Fruit fly (Drosophila melanogaster) whole organism, embryonic: ENCODE measurements around the gene FeCH.

ENCODE experiments used
- Antp ChIP-seq: fragments of 200-800 bp; sonication (Bioruptor generic); optimal IDR thresholded peaks from 3 replicates; lab custom pipeline; 2016; ENCODE audit warnings: missing biosample characterization, missing genetic modification characterization
- B-H1 ChIP-seq: fragments of 200-800 bp; sonication (Bioruptor generic); IDR thresholded peaks from 3 replicates; pipeline ENCODE4 v1.3.6; 2022; ENCODE audit warnings: missing biosample characterization, missing genetic modification characterization
- BEAF-32 ChIP-seq: fragments of 200-800 bp; sonication (Bioruptor generic); optimal IDR thresholded peaks from 3 replicates; lab custom pipeline; 2017; ENCODE audit warnings: missing biosample characterization, missing genetic modification characterization, mild to moderate bottlenecking, moderate library complexity, missing genetic modification reagents
- CG13894 ChIP-seq: fragments of 200-800 bp; sonication (Bioruptor generic); optimal IDR thresholded peaks from 3 replicates; lab custom pipeline; 2018; ENCODE audit warnings: missing biosample characterization, mild to moderate bottlenecking, missing genetic modification characterization, moderate library complexity
- CG14014 ChIP-seq: fragments of 200-800 bp; sonication (Bioruptor generic); IDR thresholded peaks from 2 replicates; pipeline ENCODE4 v1.3.6; 2022; ENCODE audit warnings: missing biosample characterization, missing genetic modification characterization
- CG1647 ChIP-seq: fragments of 200-800 bp; sonication (Bioruptor generic); optimal IDR thresholded peaks from 3 replicates; lab custom pipeline; 2016; ENCODE audit warnings: missing biosample characterization, missing genetic modification characterization
- CG1792 ChIP-seq: fragments of 200-800 bp; sonication (Bioruptor generic); optimal IDR thresholded peaks from 2 replicates; lab custom pipeline; 2016; ENCODE audit warnings: missing biosample characterization, missing genetic modification characterization
- CG2712 ChIP-seq: fragments of 200-800 bp; optimal IDR thresholded peaks from 3 replicates; lab custom pipeline; 2019; ENCODE audit warnings: missing biosample characterization, mild to moderate bottlenecking, missing genetic modification characterization, moderate library complexity
- CG34376 ChIP-seq: fragments of 200-800 bp; sonication (Bioruptor generic); optimal IDR thresholded peaks from 2 replicates; lab custom pipeline; 2018; ENCODE audit warnings: missing biosample characterization, mild to moderate bottlenecking, missing genetic modification characterization
- CG4328 ChIP-seq: fragments of 200-800 bp; sonication (Bioruptor generic); optimal IDR thresholded peaks from 3 replicates; lab custom pipeline; 2017; ENCODE audit warnings: missing biosample characterization, missing genetic modification reagents, missing genetic modification characterization
- CG6654 ChIP-seq: fragments of 200-800 bp; sonication (Bioruptor generic); optimal IDR thresholded peaks from 2 replicates; lab custom pipeline; 2017; ENCODE audit warnings: missing biosample characterization, mild to moderate bottlenecking, missing genetic modification characterization
- CG6689 ChIP-seq: fragments of 200-800 bp; sonication (Bioruptor generic); IDR thresholded peaks from 2 replicates; pipeline ENCODE4 v1.3.6; 2022; ENCODE audit warnings: missing biosample characterization, missing genetic modification characterization
- CG6791 ChIP-seq: fragments of 200-800 bp; sonication (Bioruptor generic); IDR thresholded peaks from 3 replicates; pipeline ENCODE4 v1.3.6; 2022; ENCODE audit warnings: missing biosample characterization, missing genetic modification characterization; ENCODE audit not compliant: partially characterized antibody
- CG6813 ChIP-seq: fragments of 200-800 bp; sonication (Bioruptor generic); optimal IDR thresholded peaks from 2 replicates; lab custom pipeline; 2017; ENCODE audit warnings: missing biosample characterization, missing genetic modification characterization, mild to moderate bottlenecking, moderate library complexity, missing genetic modification reagents
- CG8290 ChIP-seq, 3 experiments: fragments of 200-800 bp; sonication (Bioruptor generic); optimal IDR thresholded peaks; 2 replicates each; lab custom pipeline; 2016 to 2019; ENCODE audit warnings: missing biosample characterization in 3 of 3, missing genetic modification characterization in 3 of 3, mild to moderate bottlenecking in 2 of 3, moderate library complexity in 1 of 3
- CG9727 ChIP-seq: fragments of 200-800 bp; sonication (Bioruptor generic); optimal IDR thresholded peaks from 3 replicates; lab custom pipeline; 2017; ENCODE audit warnings: missing biosample characterization, mild to moderate bottlenecking, missing genetic modification characterization
- CG9797 ChIP-seq: fragments of 200-800 bp; sonication (Bioruptor generic); optimal IDR thresholded peaks from 3 replicates; lab custom pipeline; 2018; ENCODE audit warnings: missing biosample characterization, mild to moderate bottlenecking, missing genetic modification characterization
- Chrac-16 ChIP-seq: fragments of 200-800 bp; sonication (Bioruptor generic); optimal IDR thresholded peaks from 3 replicates; lab custom pipeline; 2016; ENCODE audit warnings: missing biosample characterization, missing genetic modification characterization
- CoRest ChIP-seq: fragments of 200-800 bp; sonication (Bioruptor generic); optimal IDR thresholded peaks from 3 replicates; lab custom pipeline; 2018; ENCODE audit warnings: missing biosample characterization, mild to moderate bottlenecking, missing genetic modification characterization, moderate library complexity
- D ChIP-seq, 2 experiments: fragments of 200-800 bp in 1 of 2; fragments of >200 bp in 1 of 2; sonication (Bioruptor generic) in 1 of 2; optimal IDR thresholded peaks; 2 replicates in 1 of 2; 3 replicates in 1 of 2; lab custom pipeline; 2017; ENCODE audit warnings: mild to moderate bottlenecking in 1 of 2, missing biosample characterization in 1 of 2, missing genetic modification characterization in 1 of 2, missing genetic modification reagents in 1 of 2
- ERR ChIP-seq: fragments of 200-800 bp; sonication (Bioruptor generic); optimal IDR thresholded peaks from 2 replicates; lab custom pipeline; 2016; ENCODE audit warnings: missing biosample characterization, missing genetic modification characterization
- H15 ChIP-seq: fragments of 200-800 bp; sonication (Bioruptor generic); IDR thresholded peaks from 3 replicates; pipeline ENCODE4 v1.3.6; 2022; ENCODE audit warnings: missing biosample characterization, missing genetic modification characterization
- HLH54F ChIP-seq: fragments of 200-800 bp; sonication (Bioruptor generic); optimal IDR thresholded peaks from 3 replicates; lab custom pipeline; 2016; ENCODE audit warnings: missing biosample characterization, missing genetic modification characterization
- Hmr ChIP-seq: fragments of 200-800 bp; sonication (Bioruptor generic); optimal IDR thresholded peaks from 3 replicates; lab custom pipeline; 2017; ENCODE audit warnings: mild to moderate bottlenecking, missing biosample characterization, missing genetic modification reagents, missing genetic modification characterization
- Lhr ChIP-seq: fragments of 200-800 bp; sonication (Bioruptor generic); optimal IDR thresholded peaks from 3 replicates; lab custom pipeline; 2017; ENCODE audit warnings: mild to moderate bottlenecking, missing biosample characterization, missing genetic modification reagents, missing genetic modification characterization
- Mad ChIP-seq: fragments of 200-800 bp; sonication (Bioruptor generic); optimal IDR thresholded peaks from 2 replicates; lab custom pipeline; 2016; ENCODE audit warnings: missing biosample characterization, missing genetic modification characterization
- NFAT ChIP-seq: fragments of 200-800 bp; sonication (Bioruptor generic); IDR thresholded peaks from 2 replicates; pipeline ENCODE4 v1.3.6; 2022; ENCODE audit warnings: missing biosample characterization, missing genetic modification characterization
- Nf-YC ChIP-seq: fragments of 200-800 bp; optimal IDR thresholded peaks from 3 replicates; lab custom pipeline; 2019; ENCODE audit warnings: missing biosample characterization, mild to moderate bottlenecking, missing genetic modification characterization, moderate library complexity
- Sry-δ ChIP-seq: fragments of 200-800 bp; sonication (Bioruptor generic); optimal IDR thresholded peaks from 2 replicates; lab custom pipeline; 2016; ENCODE audit warnings: missing biosample characterization, missing genetic modification characterization
- ato ChIP-seq: fragments of 200-800 bp; sonication (Bioruptor generic); IDR thresholded peaks from 2 replicates; pipeline ENCODE4 v1.3.6; 2022; ENCODE audit warnings: missing biosample characterization, missing genetic modification characterization; ENCODE audit not compliant: partially characterized antibody
- az2 ChIP-seq: fragments of 200-800 bp; sonication (Bioruptor generic); optimal IDR thresholded peaks from 3 replicates; lab custom pipeline; 2016; ENCODE audit warnings: missing biosample characterization, missing genetic modification characterization
- bigmax ChIP-seq: fragments of 200-800 bp; sonication (Bioruptor generic); optimal IDR thresholded peaks from 2 replicates; lab custom pipeline; 2018; ENCODE audit warnings: missing biosample characterization, mild to moderate bottlenecking, missing genetic modification characterization
- chn ChIP-seq: fragments of 200-800 bp; sonication (Bioruptor generic); optimal IDR thresholded peaks from 2 replicates; lab custom pipeline; 2016; ENCODE audit warnings: missing biosample characterization, missing genetic modification characterization
- crc ChIP-seq: fragments of 200-800 bp; sonication (Bioruptor generic); optimal IDR thresholded peaks from 2 replicates; lab custom pipeline; 2016; ENCODE audit warnings: missing biosample characterization, missing genetic modification characterization
- dmrt11E ChIP-seq: fragments of 200-800 bp; sonication (Bioruptor generic); optimal IDR thresholded peaks from 3 replicates; lab custom pipeline; 2018; ENCODE audit warnings: missing biosample characterization, mild to moderate bottlenecking, missing genetic modification characterization, moderate library complexity
- ems ChIP-seq: fragments of 200-800 bp; sonication (Bioruptor generic); optimal IDR thresholded peaks from 3 replicates; lab custom pipeline; 2016; ENCODE audit warnings: missing biosample characterization, missing genetic modification characterization
- gt ChIP-seq: fragments of 200-800 bp; sonication (Bioruptor generic); IDR thresholded peaks from 2 replicates; pipeline ENCODE4 v1.3.6; 2022; ENCODE audit warnings: missing biosample characterization, missing genetic modification characterization
- hkb ChIP-seq, 2 experiments: fragments of 200-800 bp in 1 of 2; fragments of >200 bp in 1 of 2; sonication (Bioruptor generic) in 1 of 2; IDR thresholded peaks in 1 of 2; optimal IDR thresholded peaks in 1 of 2; 2 replicates each; pipeline versions ENCODE4 v1.3.6 to Lab custom; 2017 to 2022; ENCODE audit warnings: missing biosample characterization in 1 of 2, missing genetic modification characterization in 1 of 2
- jumu ChIP-seq: fragments of 200-800 bp; sonication (Bioruptor generic); optimal IDR thresholded peaks from 3 replicates; lab custom pipeline; 2016; ENCODE audit warnings: missing biosample characterization, missing genetic modification characterization
- lbe ChIP-seq: fragments of 200-800 bp; sonication (Bioruptor generic); optimal IDR thresholded peaks from 2 replicates; lab custom pipeline; 2016; ENCODE audit warnings: missing biosample characterization, mild to moderate bottlenecking, missing genetic modification characterization
- lola ChIP-seq, 3 experiments: fragments of >200 bp in 2 of 3; fragments of 200-800 bp in 1 of 3; sonication (Bioruptor generic) in 1 of 3; optimal IDR thresholded peaks; 2 replicates each; lab custom pipeline; 2017 to 2019; ENCODE audit warnings: missing biosample characterization in 3 of 3, missing genetic modification characterization in 3 of 3, mild to moderate bottlenecking in 1 of 3, moderate library complexity in 1 of 3
- mld ChIP-seq: fragments of 200-800 bp; sonication (Bioruptor generic); IDR thresholded peaks from 3 replicates; pipeline ENCODE4 v1.3.6; 2022; ENCODE audit warnings: missing biosample characterization, missing genetic modification characterization; ENCODE audit not compliant: partially characterized antibody
- pnt ChIP-seq: fragments of 200-800 bp; sonication (Bioruptor generic); optimal IDR thresholded peaks from 3 replicates; lab custom pipeline; 2016; ENCODE audit warnings: missing biosample characterization, missing genetic modification characterization
- pros ChIP-seq: fragments of 200-800 bp; sonication (Bioruptor generic); optimal IDR thresholded peaks from 3 replicates; lab custom pipeline; 2019; ENCODE audit warnings: missing biosample characterization, mild to moderate bottlenecking, missing genetic modification characterization, moderate library complexity
- ranshi ChIP-seq: fragments of 200-800 bp; sonication (Bioruptor generic); IDR thresholded peaks from 2 replicates; pipeline ENCODE4 v1.3.6; 2022; ENCODE audit warnings: missing biosample characterization, missing genetic modification characterization
- sim ChIP-seq: fragments of 200-800 bp; sonication (Bioruptor generic); IDR thresholded peaks from 2 replicates; pipeline ENCODE4 v1.3.6; 2022; ENCODE audit warnings: missing biosample characterization, missing genetic modification characterization
- toy ChIP-seq: fragments of 200-800 bp; sonication (Bioruptor generic); IDR thresholded peaks from 2 replicates; pipeline ENCODE4 v1.3.6; 2022; ENCODE audit warnings: missing biosample characterization, missing genetic modification characterization
- vnd ChIP-seq: fragments of 200-800 bp; sonication (Bioruptor generic); IDR thresholded peaks from 3 replicates; pipeline ENCODE4 v1.3.6; 2022; ENCODE audit warnings: missing biosample characterization, missing genetic modification characterization; ENCODE audit not compliant: partially characterized antibody
- yki ChIP-seq: fragments of >200 bp; optimal IDR thresholded peaks from 3 replicates; lab custom pipeline; 2018

Gene FeCH

dm6 chr3R:31805228-31805738 is 6.8 kb downstream of the FeCH start, which contains the start of the genes CG42233 and CG1971 (continued):
- peak; percentile 40; the same call in 1 of the 3 replicates for TF ChIP-seq mld
- TF ChIP-seq Lhr (GFP tag; lab: Kevin White, UChicago): no peak
- no peak for TF ChIP-seq ems (GFP tag; lab: Kevin White, UChicago)
- TF ChIP-seq Nf-YC (tag; lab: Kevin White, UChicago): no peak
- no peak for TF ChIP-seq CG9797 (GFP tag; lab: Kevin White, UChicago)
- TF ChIP-seq dmrt11E (tag; lab: Kevin White, UChicago): peak; percentile 16
- TF ChIP-seq bigmax (GFP tag; lab: Kevin White, UChicago): no peak
- no peak for TF ChIP-seq D (optimal IDR thresholded peaks at IDR 0.05; lab: Kevin White, UChicago)
- TF ChIP-seq D (GFP tag; optimal IDR thresholded peaks at IDR 0.05; lab: Kevin White, UChicago): no peak
- no peak for TF ChIP-seq jumu (GFP tag; lab: Kevin White, UChicago)
- TF ChIP-seq CG34376: no peak
- TF ChIP-seq CG6791: peak; percentile 62; the same call in 2 of the 3 replicates
- peak; percentile 30 for TF ChIP-seq Sry-δ
- TF ChIP-seq CG14014 (GFP tag; lab: Robert Waterston, UW): 0 out of 2 replicates have a peak, but pooled peaks have one; percentile 19
- 0 out of 2 replicates have a peak, but pooled peaks have one; percentile 47 for TF ChIP-seq ranshi (GFP tag; lab: Robert Waterston, UW)
- no peak for TF ChIP-seq CoRest (tag; lab: Kevin White, UChicago)
- no peak for TF ChIP-seq NFAT (GFP tag; lab: Robert Waterston, UW)
- no peak for TF ChIP-seq CG2712 (tag; lab: Kevin White, UChicago)
- no peak for TF ChIP-seq lbe (GFP tag; lab: Kevin White, UChicago)
- no peak for TF ChIP-seq CG6654 (GFP tag; lab: Kevin White, UChicago)
- TF ChIP-seq H15 (GFP tag; lab: Robert Waterston, UW): 0 out of 3 replicates have a peak, but pooled peaks have one; percentile 22
- TF ChIP-seq yki (lab: Kevin White, UChicago): no peak
- TF ChIP-seq CG1647 (GFP tag; lab: Kevin White, UChicago): peak; percentile 12
- no peak for TF ChIP-seq pnt (GFP tag; lab: Kevin White, UChicago)
- TF ChIP-seq vnd: peak; percentile 41; the same call in 1 of the 3 replicates
- TF ChIP-seq BEAF-32 (GFP tag; lab: Kevin White, UChicago): peak; percentile 16
- TF ChIP-seq CG8290 (GFP tag; optimal IDR thresholded peaks at IDR 0.05; lab: Kevin White, UChicago): no peak
- TF ChIP-seq CG8290 (tag; optimal IDR thresholded peaks at IDR 0.05; lab: Kevin White, UChicago): no peak
- TF ChIP-seq pros (GFP tag; lab: Kevin White, UChicago): no peak
- peak; percentile 40 for TF ChIP-seq Antp
- no peak for TF ChIP-seq CG6689
- no peak for TF ChIP-seq ato (GFP tag; lab: Robert Waterston, UW)
- TF ChIP-seq Hmr (GFP tag; lab: Kevin White, UChicago): no peak
- TF ChIP-seq CG4328: no peak
- TF ChIP-seq CG13894 (tag; lab: Kevin White, UChicago): no peak
- no peak for TF ChIP-seq gt (GFP tag; lab: Robert Waterston, UW)
- TF ChIP-seq chn (GFP tag; lab: Kevin White, UChicago): peak; percentile 32
- TF ChIP-seq lola (GFP tag; optimal IDR thresholded peaks at IDR 0.05; lab: Kevin White, UChicago): no peak
- no peak for TF ChIP-seq crc
- TF ChIP-seq HLH54F: peak; percentile 19
- no peak for TF ChIP-seq B-H1 (GFP tag; lab: Robert Waterston, UW)
- TF ChIP-seq ERR (GFP tag; lab: Kevin White, UChicago): no peak
- TF ChIP-seq Chrac-16: no peak
- no peak for TF ChIP-seq CG6813 (GFP tag; lab: Kevin White, UChicago)
- no peak for TF ChIP-seq CG1792 (GFP tag; lab: Kevin White, UChicago)
- no peak for TF ChIP-seq toy (GFP tag; lab: Robert Waterston, UW)
- no peak for TF ChIP-seq sim
- peak; percentile 0 for TF ChIP-seq CG9727 (GFP tag; lab: Kevin White, UChicago)
- peak; percentile 41 for TF ChIP-seq az2 (GFP tag; lab: Kevin White, UChicago)
- no peak for TF ChIP-seq hkb (optimal IDR thresholded peaks at IDR 0.05; lab: Kevin White, UChicago)
- TF ChIP-seq hkb (GFP tag; IDR thresholded peaks at IDR 0.05; lab: Robert Waterston, UW): no peak; the same call in 1 of the 2 replicates
- TF ChIP-seq Mad: peak; percentile 22
